Fruit fly (Drosophila melanogaster) whole organism, embryonic: ENCODE measurements around the gene CG7156.

Source experiments
- Abd-B ChIP-seq: fragments of 200-800 bp; sonication (Bioruptor generic); optimal IDR thresholded peaks from 2 replicates; lab custom pipeline; 2018; ENCODE audit warnings: missing biosample characterization, mild to moderate bottlenecking, missing genetic modification characterization, moderate library complexity
- Asciz ChIP-seq: fragments of 200-800 bp; sonication (Bioruptor generic); optimal IDR thresholded peaks from 2 replicates; lab custom pipeline; 2017; ENCODE audit warnings: missing biosample characterization, mild to moderate bottlenecking, missing genetic modification characterization, missing genetic modification reagents
- CG11093 ChIP-seq: fragments of 200-800 bp; sonication (Bioruptor generic); IDR thresholded peaks from 3 replicates; pipeline ENCODE4 v1.3.6; 2022; ENCODE audit warnings: missing biosample characterization, missing genetic modification characterization
- CG11560 ChIP-seq: fragments of 200-800 bp; sonication (Bioruptor generic); IDR thresholded peaks from 3 replicates; pipeline ENCODE4 v1.3.6; 2022; ENCODE audit warnings: missing biosample characterization, missing genetic modification characterization
- CG12155 ChIP-seq: fragments of 200-800 bp; sonication (Bioruptor generic); optimal IDR thresholded peaks from 3 replicates; lab custom pipeline; 2016; ENCODE audit warnings: missing biosample characterization, missing genetic modification characterization
- CG12236 ChIP-seq: fragments of 200-800 bp; sonication (Bioruptor generic); optimal IDR thresholded peaks from 2 replicates; lab custom pipeline; 2016; ENCODE audit warnings: missing biosample characterization, missing genetic modification characterization
- CG15479 ChIP-seq: fragments of 200-800 bp; sonication (Bioruptor generic); optimal IDR thresholded peaks from 3 replicates; lab custom pipeline; 2019; ENCODE audit warnings: missing biosample characterization, mild to moderate bottlenecking, missing genetic modification characterization, moderate library complexity
- CG17359 ChIP-seq: fragments of 200-800 bp; sonication (Bioruptor generic); optimal IDR thresholded peaks from 3 replicates; lab custom pipeline; 2018; ENCODE audit warnings: missing biosample characterization, mild to moderate bottlenecking, missing genetic modification characterization, moderate library complexity
- CG18764 ChIP-seq: fragments of 200-800 bp; sonication (Bioruptor generic); optimal IDR thresholded peaks from 3 replicates; lab custom pipeline; 2016; ENCODE audit warnings: missing biosample characterization, missing genetic modification characterization
- CG2129 ChIP-seq: fragments of 200-800 bp; sonication (Bioruptor generic); IDR thresholded peaks from 2 replicates; pipeline ENCODE4 v1.3.6; 2022; ENCODE audit warnings: missing biosample characterization, missing genetic modification characterization; ENCODE audit not compliant: partially characterized antibody
- CG31224 ChIP-seq: fragments of 200-800 bp; sonication (Bioruptor generic); IDR thresholded peaks from 2 replicates; pipeline ENCODE4 v1.3.6; 2022; ENCODE audit warnings: missing biosample characterization, missing genetic modification characterization
- CG31388 ChIP-seq: fragments of 200-800 bp; sonication (Bioruptor generic); optimal IDR thresholded peaks from 2 replicates; lab custom pipeline; 2016; ENCODE audit warnings: missing biosample characterization, missing genetic modification characterization
- CG3163 ChIP-seq: fragments of 200-800 bp; sonication (Bioruptor generic); optimal IDR thresholded peaks from 3 replicates; lab custom pipeline; 2016; ENCODE audit warnings: missing biosample characterization, missing genetic modification characterization
- CG34224 ChIP-seq: fragments of 200-800 bp; sonication (Bioruptor generic); IDR thresholded peaks from 3 replicates; pipeline ENCODE4 v1.3.6; 2022; ENCODE audit warnings: missing biosample characterization, missing genetic modification characterization; ENCODE audit not compliant: partially characterized antibody
- CG4820 ChIP-seq: fragments of 200-800 bp; sonication (Bioruptor generic); optimal IDR thresholded peaks from 3 replicates; lab custom pipeline; 2016; ENCODE audit warnings: missing biosample characterization, missing genetic modification characterization
- CG7928 ChIP-seq: fragments of 200-800 bp; sonication (Bioruptor generic); optimal IDR thresholded peaks from 2 replicates; lab custom pipeline; 2017; ENCODE audit warnings: missing biosample characterization, mild to moderate bottlenecking, missing genetic modification characterization
- CG7987 ChIP-seq: fragments of 200-800 bp; sonication (Bioruptor generic); optimal IDR thresholded peaks from 2 replicates; lab custom pipeline; 2018; ENCODE audit warnings: missing biosample characterization, mild to moderate bottlenecking, missing genetic modification characterization, moderate library complexity
- CG9437 ChIP-seq: fragments of 200-800 bp; sonication (Bioruptor generic); optimal IDR thresholded peaks from 2 replicates; lab custom pipeline; 2018; ENCODE audit warnings: missing biosample characterization, mild to moderate bottlenecking, missing genetic modification characterization
- Dad ChIP-seq: fragments of 200-800 bp; sonication (Bioruptor generic); optimal IDR thresholded peaks from 3 replicates; lab custom pipeline; 2016; ENCODE audit warnings: missing biosample characterization, missing genetic modification characterization
- Dbx ChIP-seq: fragments of 200-800 bp; sonication (Bioruptor generic); IDR thresholded peaks from 3 replicates; pipeline ENCODE4 v1.3.6; 2022; ENCODE audit warnings: missing biosample characterization, missing genetic modification characterization
- Dek ChIP-seq: fragments of 200-800 bp; sonication (Bioruptor generic); optimal IDR thresholded peaks from 3 replicates; lab custom pipeline; 2019; ENCODE audit warnings: missing biosample characterization, mild to moderate bottlenecking, missing genetic modification characterization, moderate library complexity
- Dfd ChIP-seq, 2 experiments: fragments of >200 bp; optimal IDR thresholded peaks; 2 replicates each; lab custom pipeline; 2017; ENCODE audit warnings: missing biosample characterization in 2 of 2, missing genetic modification characterization in 2 of 2
- HLH4C ChIP-seq: fragments of 200-800 bp; sonication (Bioruptor generic); IDR thresholded peaks from 3 replicates; pipeline ENCODE4 v1.3.6; 2022; ENCODE audit warnings: missing biosample characterization, missing genetic modification characterization; ENCODE audit not compliant: partially characterized antibody
- HLHmδ ChIP-seq: fragments of 200-800 bp; sonication (Bioruptor generic); optimal IDR thresholded peaks from 2 replicates; lab custom pipeline; 2018; ENCODE audit warnings: missing biosample characterization, mild to moderate bottlenecking, missing genetic modification characterization, moderate library complexity
- Jarid2 ChIP-seq: fragments of 200-800 bp; sonication (Bioruptor generic); optimal IDR thresholded peaks from 3 replicates; lab custom pipeline; 2017; ENCODE audit warnings: mild to moderate bottlenecking, missing biosample characterization, missing genetic modification reagents, missing genetic modification characterization
- MTF-1 ChIP-seq: fragments of 200-800 bp; sonication (Bioruptor generic); optimal IDR thresholded peaks from 2 replicates; lab custom pipeline; 2018; ENCODE audit warnings: missing biosample characterization, mild to moderate bottlenecking, missing genetic modification characterization, borderline replicate concordance
- Nf-YA ChIP-seq: fragments of 200-800 bp; sonication (Bioruptor generic); IDR thresholded peaks from 2 replicates; pipeline ENCODE4 v1.3.6; 2022; ENCODE audit warnings: missing biosample characterization, missing genetic modification characterization
- Nf-YB ChIP-seq: fragments of 200-800 bp; sonication (Bioruptor generic); optimal IDR thresholded peaks from 3 replicates; lab custom pipeline; 2019; ENCODE audit warnings: missing biosample characterization, mild to moderate bottlenecking, missing genetic modification characterization, moderate library complexity
- Six4 ChIP-seq: fragments of 200-800 bp; sonication (Bioruptor generic); optimal IDR thresholded peaks from 2 replicates; lab custom pipeline; 2016; ENCODE audit warnings: missing biosample characterization, missing genetic modification characterization
- Vsx1 ChIP-seq: fragments of 200-800 bp; sonication (Bioruptor generic); optimal IDR thresholded peaks from 2 replicates; lab custom pipeline; 2017; ENCODE audit warnings: missing biosample characterization, mild to moderate bottlenecking, missing genetic modification characterization, missing genetic modification reagents
- amos ChIP-seq: fragments of 200-800 bp; sonication (Bioruptor generic); IDR thresholded peaks from 2 replicates; pipeline ENCODE4 v1.3.6; 2022; ENCODE audit warnings: missing biosample characterization, missing genetic modification characterization; ENCODE audit not compliant: partially characterized antibody
- bowl ChIP-seq: fragments of 200-800 bp; sonication (Bioruptor generic); IDR thresholded peaks from 2 replicates; pipeline ENCODE4 v1.3.6; 2022; ENCODE audit warnings: missing biosample characterization, missing genetic modification characterization
- chn ChIP-seq: fragments of 200-800 bp; sonication (Bioruptor generic); optimal IDR thresholded peaks from 2 replicates; lab custom pipeline; 2016; ENCODE audit warnings: missing biosample characterization, missing genetic modification characterization
- cwo ChIP-seq: fragments of 200-800 bp; sonication (Bioruptor generic); optimal IDR thresholded peaks from 3 replicates; lab custom pipeline; 2017; ENCODE audit warnings: missing biosample characterization, missing genetic modification characterization, mild to moderate bottlenecking, moderate library complexity, missing genetic modification reagents
- dysf ChIP-seq: fragments of 200-800 bp; sonication (Bioruptor generic); IDR thresholded peaks from 3 replicates; pipeline ENCODE4 v1.3.6; 2022; ENCODE audit warnings: missing biosample characterization, missing genetic modification characterization
- fd64A ChIP-seq: fragments of 200-800 bp; sonication (Bioruptor generic); optimal IDR thresholded peaks from 3 replicates; lab custom pipeline; 2018; ENCODE audit warnings: missing biosample characterization, mild to moderate bottlenecking, missing genetic modification characterization
- gt ChIP-seq: fragments of 200-800 bp; sonication (Bioruptor generic); IDR thresholded peaks from 2 replicates; pipeline ENCODE4 v1.3.6; 2022; ENCODE audit warnings: missing biosample characterization, missing genetic modification characterization
- hth ChIP-seq: fragments of >200 bp; optimal IDR thresholded peaks from 2 replicates; lab custom pipeline; 2017; ENCODE audit warnings: inconsistent platforms
- jigr1 ChIP-seq: fragments of 200-800 bp; sonication (Bioruptor generic); IDR thresholded peaks from 3 replicates; pipeline ENCODE4 v1.3.6; 2022; ENCODE audit warnings: missing biosample characterization, missing genetic modification characterization
- kni ChIP-seq: fragments of 200-800 bp; sonication (Bioruptor generic); optimal IDR thresholded peaks from 3 replicates; lab custom pipeline; 2017; ENCODE audit warnings: mild to moderate bottlenecking, missing biosample characterization, missing genetic modification reagents, missing genetic modification characterization
- mam ChIP-seq: fragments of 200-800 bp; sonication (Bioruptor generic); optimal IDR thresholded peaks from 3 replicates; lab custom pipeline; 2016; ENCODE audit warnings: missing biosample characterization, missing genetic modification characterization
- nerfin-1 ChIP-seq: fragments of 200-800 bp; sonication (Bioruptor generic); optimal IDR thresholded peaks from 3 replicates; lab custom pipeline; 2019; ENCODE audit warnings: missing biosample characterization, mild to moderate bottlenecking, missing genetic modification characterization, moderate library complexity
- onecut ChIP-seq: fragments of 200-800 bp; sonication (Bioruptor generic); IDR thresholded peaks from 2 replicates; pipeline ENCODE4 v1.3.6; 2022; ENCODE audit warnings: missing biosample characterization, missing genetic modification characterization
- psq ChIP-seq: fragments of 200-800 bp; sonication (Bioruptor generic); optimal IDR thresholded peaks from 2 replicates; lab custom pipeline; 2017; ENCODE audit warnings: missing biosample characterization, missing genetic modification characterization
- row ChIP-seq: fragments of 200-800 bp; sonication (Bioruptor generic); IDR thresholded peaks from 3 replicates; pipeline ENCODE4 v1.3.6; 2022; ENCODE audit warnings: missing biosample characterization, missing genetic modification characterization
- sob ChIP-seq: fragments of 200-800 bp; sonication (Bioruptor generic); IDR thresholded peaks from 2 replicates; pipeline ENCODE4 v1.3.6; 2022; ENCODE audit warnings: missing biosample characterization, missing genetic modification characterization
- sqz ChIP-seq: fragments of 200-800 bp; sonication (Bioruptor generic); optimal IDR thresholded peaks from 3 replicates; lab custom pipeline; 2018; ENCODE audit warnings: missing biosample characterization, mild to moderate bottlenecking, missing genetic modification characterization
- ssp ChIP-seq: fragments of 200-800 bp; sonication (Bioruptor generic); IDR thresholded peaks from 2 replicates; pipeline ENCODE4 v1.3.6; 2022; ENCODE audit warnings: missing biosample characterization, missing genetic modification characterization
- stc ChIP-seq: fragments of 200-800 bp; sonication (Bioruptor generic); IDR thresholded peaks from 2 replicates; pipeline ENCODE4 v1.3.6; 2022; ENCODE audit warnings: missing biosample characterization, missing genetic modification characterization
- tll ChIP-seq, 2 experiments: fragments of 200-800 bp in 1 of 2; fragments of >200 bp in 1 of 2; sonication (Bioruptor generic) in 1 of 2; optimal IDR thresholded peaks; 2 replicates each; lab custom pipeline; 2017 to 2019; ENCODE audit warnings: missing biosample characterization in 2 of 2, missing genetic modification characterization in 2 of 2, mild to moderate bottlenecking in 1 of 2, moderate library complexity in 1 of 2
- zen ChIP-seq: fragments of 200-800 bp; sonication (Bioruptor generic); optimal IDR thresholded peaks from 3 replicates; lab custom pipeline; 2018; ENCODE audit warnings: missing biosample characterization, mild to moderate bottlenecking, missing genetic modification characterization, moderate library complexity

Gene CG7156

DNA sequence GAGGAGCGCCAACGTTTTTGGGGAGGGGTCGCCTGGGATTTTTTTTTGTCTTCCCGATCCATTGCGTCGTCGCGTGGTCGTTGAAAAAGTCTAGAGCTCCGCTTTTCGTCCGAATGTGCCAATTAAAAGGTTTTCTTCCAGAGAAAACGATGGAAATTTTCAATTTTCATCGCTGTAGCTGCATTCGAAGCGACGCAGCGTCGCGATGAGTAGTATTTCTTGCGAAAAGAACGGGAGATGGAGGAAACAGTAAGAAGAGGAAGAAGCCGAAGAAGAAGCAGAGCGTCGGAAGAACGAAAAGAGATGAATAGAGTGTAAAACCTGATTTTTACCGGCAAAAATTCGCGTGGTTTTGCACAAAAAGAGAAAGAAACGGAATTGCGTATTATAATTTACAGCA is 1.0 kb upstream of the CG7156 start (continued):
- TF ChIP-seq bowl (GFP tag; lab: Robert Waterston, UW) (no peak), HLH4C (0 out of 3 replicates have a peak, but pooled peaks have one; percentile 11), dysf (GFP tag; lab: Robert Waterston, UW) (no peak), CG12155 (GFP tag; lab: Kevin White, UChicago) (no peak), chn (no peak), row (GFP tag; lab: Robert Waterston, UW) (no peak), psq (peak; percentile 35), CG11093 (no peak), sqz (GFP tag; lab: Kevin White, UChicago) (peak; percentile 48), Dfd (GFP tag; optimal IDR thresholded peaks at IDR 0.05; lab: Kevin White, UChicago) (no peak), mam (GFP tag; lab: Kevin White, UChicago) (no peak), CG11560 (tag; lab: Robert Waterston, UW) (no peak), sob (GFP tag; lab: Robert Waterston, UW) (peak; percentile 2; the same call in 1 of the 2 replicates), Nf-YA (GFP tag; lab: Robert Waterston, UW) (0 out of 2 replicates have a peak, but pooled peaks have one; percentile 4), fd64A (GFP tag; lab: Kevin White, UChicago) (no peak)

dm6 chr3R:18235879-18236278 is 6.1 kb downstream of the CG7156 start, which contains the start of gene repo:
Gene repo (plus strand): TSS chr3R:18236192.
- no peak for TF ChIP-seq Dbx
- no peak for TF ChIP-seq Dad
- no peak for TF ChIP-seq jigr1
- TF ChIP-seq amos (GFP tag; lab: Robert Waterston, UW) = no peak
- no peak for TF ChIP-seq ssp (GFP tag; lab: Robert Waterston, UW)
- no peak for TF ChIP-seq CG9437 (GFP tag; lab: Kevin White, UChicago)
- no peak for TF ChIP-seq CG12236 (GFP tag; lab: Kevin White, UChicago)
- no peak for TF ChIP-seq kni (GFP tag; lab: Kevin White, UChicago)
- TF ChIP-seq MTF-1 (GFP tag; lab: Kevin White, UChicago) = no peak
- no peak for TF ChIP-seq Abd-B (GFP tag; lab: Kevin White, UChicago)
- TF ChIP-seq zen (tag; lab: Kevin White, UChicago) = peak; percentile 37
- TF ChIP-seq row (GFP tag; lab: Robert Waterston, UW) = no peak
- TF ChIP-seq CG17359 (tag; lab: Kevin White, UChicago) = no peak
- TF ChIP-seq HLHmδ (GFP tag; lab: Kevin White, UChicago) = no peak
- TF ChIP-seq CG34224 (GFP tag; lab: Robert Waterston, UW) = no peak
- TF ChIP-seq gt (GFP tag; lab: Robert Waterston, UW) = no peak
- TF ChIP-seq CG4820 (GFP tag; lab: Kevin White, UChicago) = no peak
- TF ChIP-seq stc (GFP tag; lab: Robert Waterston, UW) = no peak
- TF ChIP-seq CG7928 = no peak
- no peak for TF ChIP-seq Vsx1 (GFP tag; lab: Kevin White, UChicago)
- TF ChIP-seq hth (lab: Kevin White, UChicago) = no peak
- TF ChIP-seq Six4 (GFP tag; lab: Kevin White, UChicago) = no peak
- TF ChIP-seq CG18764 (GFP tag; lab: Kevin White, UChicago) = no peak
- no peak for TF ChIP-seq CG3163 (GFP tag; lab: Kevin White, UChicago)
- peak in 1 of 2 experiments; percentile 51 for TF ChIP-seq tll (GFP tag; optimal IDR thresholded peaks at IDR 0.05; lab: Kevin White, UChicago)
- TF ChIP-seq Dek (tag; lab: Kevin White, UChicago) = no peak
- TF ChIP-seq Nf-YB (GFP tag; lab: Kevin White, UChicago) = peak; percentile 99
- TF ChIP-seq CG2129 (GFP tag; lab: Robert Waterston, UW) = no peak
- TF ChIP-seq Jarid2 = peak; percentile 47
- no peak for TF ChIP-seq CG7987 (GFP tag; lab: Kevin White, UChicago)
- TF ChIP-seq CG31388 = no peak
- no peak for TF ChIP-seq cwo (GFP tag; lab: Kevin White, UChicago)
- no peak for TF ChIP-seq CG15479
- peak; percentile 43 for TF ChIP-seq nerfin-1 (tag; lab: Kevin White, UChicago)
- TF ChIP-seq Asciz = no peak
- no peak for TF ChIP-seq CG31224 (GFP tag; lab: Robert Waterston, UW)
- no peak for TF ChIP-seq onecut (GFP tag; lab: Robert Waterston, UW)
